Worm (Caenorhabditis elegans) whole organism, L2 larva: ENCODE results near the gene T06D8.10.

Source experiments
- C34F6.9 ChIP-seq: fragments of 150-350 bp; optimal IDR thresholded peaks from 2 replicates; lab custom pipeline; 2014; ENCODE audit warnings: missing biosample characterization, missing genetic modification characterization
- F13H6.1 ChIP-seq: sonication (generic microtip); optimal IDR thresholded peaks from 2 replicates; lab custom pipeline; 2016; ENCODE audit warnings: missing genetic modification characterization, missing compliant biosample characterization
- R02D3.7 ChIP-seq: fragments of 150-350 bp; optimal IDR thresholded peaks from 2 replicates; lab custom pipeline; 2014; ENCODE audit warnings: missing biosample characterization, missing genetic modification characterization
- Y55F3AM.14 ChIP-seq: fragments of 200-800 bp; sonication (Bioruptor generic); optimal IDR thresholded peaks from 2 replicates; lab custom pipeline; 2018; ENCODE audit warnings: mild to moderate bottlenecking, missing genetic modification characterization, missing compliant biosample characterization
- aly-2 ChIP-seq: fragments of 150-350 bp; optimal IDR thresholded peaks from 2 replicates; lab custom pipeline; 2014; ENCODE audit warnings: missing biosample characterization, missing genetic modification characterization
- ama-1 ChIP-seq: fragments of 150-350 bp; optimal IDR thresholded peaks from 2 replicates; lab custom pipeline; 2018; ENCODE audit warnings: inconsistent platforms
- blmp-1 ChIP-seq: sonication (generic microtip); optimal IDR thresholded peaks from 2 replicates; lab custom pipeline; 2017; ENCODE audit warnings: missing genetic modification characterization, mild to moderate bottlenecking, missing compliant biosample characterization, antibody characterized with exemption, moderate library complexity; ENCODE audit not compliant: insufficient read depth
- ceh-16 ChIP-seq: fragments of 150-350 bp; optimal IDR thresholded peaks from 2 replicates; lab custom pipeline; 2014; ENCODE audit warnings: missing biosample characterization, missing genetic modification characterization
- ceh-82 ChIP-seq: fragments of 150-350 bp; optimal IDR thresholded peaks from 2 replicates; lab custom pipeline; 2014; ENCODE audit warnings: missing biosample characterization, missing genetic modification characterization
- crh-2 ChIP-seq: sonication (generic microtip); optimal IDR thresholded peaks from 2 replicates; lab custom pipeline; 2017; ENCODE audit warnings: missing biosample characterization, missing genetic modification characterization
- dmd-4 ChIP-seq: sonication (generic microtip); optimal IDR thresholded peaks from 2 replicates; lab custom pipeline; 2017; ENCODE audit warnings: missing biosample characterization, missing genetic modification characterization
- egl-27 ChIP-seq: sonication (generic microtip); optimal IDR thresholded peaks from 3 replicates; lab custom pipeline; 2017; ENCODE audit warnings: missing biosample characterization, missing genetic modification reagents, missing genetic modification characterization
- elt-1 ChIP-seq: fragments of 150-350 bp; optimal IDR thresholded peaks from 2 replicates; lab custom pipeline; 2014; ENCODE audit warnings: missing biosample characterization, missing genetic modification characterization
- elt-3 ChIP-seq: sonication (generic microtip); optimal IDR thresholded peaks from 2 replicates; lab custom pipeline; 2017; ENCODE audit warnings: missing biosample characterization, missing genetic modification characterization
- fos-1 ChIP-seq: fragments of 150-350 bp; optimal IDR thresholded peaks from 2 replicates; lab custom pipeline; 2014; ENCODE audit warnings: missing biosample characterization, missing genetic modification characterization
- gmeb-1 ChIP-seq: fragments of 150-350 bp; optimal IDR thresholded peaks from 2 replicates; lab custom pipeline; 2014; ENCODE audit warnings: missing biosample characterization, missing genetic modification characterization
- lin-11 ChIP-seq: fragments of 150-350 bp; sonication (generic microtip); optimal IDR thresholded peaks from 2 replicates; lab custom pipeline; 2014; ENCODE audit warnings: missing biosample characterization, missing genetic modification characterization, inconsistent platforms, mixed read lengths
- lin-13 ChIP-seq: fragments of 150-350 bp; optimal IDR thresholded peaks from 2 replicates; lab custom pipeline; 2014; ENCODE audit warnings: missing biosample characterization, missing genetic modification reagents, missing genetic modification characterization
- lin-39 ChIP-seq: fragments of 150-350 bp; optimal IDR thresholded peaks from 2 replicates; lab custom pipeline; 2014; ENCODE audit warnings: missing biosample characterization, missing genetic modification reagents, missing genetic modification characterization
- lsy-2 ChIP-seq, 2 experiments: fragments of 150-350 bp in 1 of 2; sonication (generic microtip) in 1 of 2; optimal IDR thresholded peaks; 2 replicates each; lab custom pipeline; 2014 to 2017; ENCODE audit warnings: missing biosample characterization in 2 of 2, missing genetic modification characterization in 2 of 2
- mab-5 ChIP-seq: fragments of 150-350 bp; optimal IDR thresholded peaks from 2 replicates; lab custom pipeline; 2014; ENCODE audit warnings: missing biosample characterization, missing genetic modification characterization
- mbf-1 ChIP-seq: sonication (generic microtip); optimal IDR thresholded peaks from 2 replicates; lab custom pipeline; 2017; ENCODE audit warnings: missing biosample characterization, missing genetic modification characterization
- mdl-1 ChIP-seq, 2 experiments: fragments of 150-350 bp in 1 of 2; sonication (generic microtip) in 1 of 2; optimal IDR thresholded peaks; 2 replicates each; lab custom pipeline; 2017; ENCODE audit warnings: missing biosample characterization in 2 of 2, missing genetic modification characterization in 2 of 2
- nhr-11 ChIP-seq: fragments of 150-350 bp; optimal IDR thresholded peaks from 2 replicates; lab custom pipeline; 2014; ENCODE audit warnings: missing biosample characterization, missing genetic modification characterization
- nhr-12 ChIP-seq: fragments of 150-350 bp; optimal IDR thresholded peaks from 2 replicates; lab custom pipeline; 2014; ENCODE audit warnings: missing biosample characterization, missing genetic modification characterization
- nhr-129 ChIP-seq: fragments of 150-350 bp; optimal IDR thresholded peaks from 2 replicates; lab custom pipeline; 2014; ENCODE audit warnings: missing biosample characterization, missing genetic modification characterization
- nhr-21 ChIP-seq: fragments of 150-350 bp; optimal IDR thresholded peaks from 2 replicates; lab custom pipeline; 2014; ENCODE audit warnings: missing biosample characterization, missing genetic modification characterization
- nhr-23 ChIP-seq: fragments of 150-350 bp; optimal IDR thresholded peaks from 2 replicates; lab custom pipeline; 2014; ENCODE audit warnings: missing biosample characterization, missing genetic modification reagents, missing genetic modification characterization
- nhr-237 ChIP-seq: fragments of 150-350 bp; optimal IDR thresholded peaks from 2 replicates; lab custom pipeline; 2014; ENCODE audit warnings: missing biosample characterization, missing genetic modification characterization
- nhr-25 ChIP-seq: fragments of 150-350 bp; sonication (generic microtip); optimal IDR thresholded peaks from 3 replicates; lab custom pipeline; 2014; ENCODE audit warnings: missing biosample characterization, missing genetic modification characterization
- nhr-6 ChIP-seq: fragments of 150-350 bp; optimal IDR thresholded peaks from 2 replicates; lab custom pipeline; 2014; ENCODE audit warnings: missing biosample characterization, missing genetic modification characterization
- nhr-77 ChIP-seq: fragments of 150-350 bp; optimal IDR thresholded peaks from 2 replicates; lab custom pipeline; 2014; ENCODE audit warnings: missing biosample characterization, missing genetic modification characterization
- peb-1 ChIP-seq: fragments of 150-350 bp; optimal IDR thresholded peaks from 2 replicates; lab custom pipeline; 2014; ENCODE audit warnings: missing biosample characterization, missing genetic modification characterization
- skn-1 ChIP-seq: sonication (generic microtip); optimal IDR thresholded peaks from 2 replicates; lab custom pipeline; 2017; ENCODE audit warnings: missing biosample characterization, missing genetic modification characterization
- sma-3 ChIP-seq: sonication (generic microtip); optimal IDR thresholded peaks from 2 replicates; lab custom pipeline; 2016; ENCODE audit warnings: missing genetic modification reagents, missing genetic modification characterization, missing compliant biosample characterization
- sma-9 ChIP-seq, 2 experiments: fragments of 150-350 bp in 1 of 2; sonication (generic microtip) in 1 of 2; optimal IDR thresholded peaks; 2 replicates each; lab custom pipeline; 2014 to 2016; ENCODE audit warnings: missing genetic modification characterization in 2 of 2, mild to moderate bottlenecking in 1 of 2, missing biosample characterization in 1 of 2, missing compliant biosample characterization in 1 of 2, missing genetic modification reagents in 1 of 2, moderate library complexity in 1 of 2
- snpc-4 ChIP-seq: fragments of 150-350 bp; optimal IDR thresholded peaks from 2 replicates; lab custom pipeline; 2014; ENCODE audit warnings: missing biosample characterization, missing genetic modification characterization
- unc-55 ChIP-seq: fragments of 150-350 bp; sonication (generic microtip); optimal IDR thresholded peaks from 3 replicates; lab custom pipeline; 2014; ENCODE audit warnings: missing biosample characterization, missing genetic modification reagents, missing genetic modification characterization
- unc-62 ChIP-seq: fragments of 150-350 bp; optimal IDR thresholded peaks from 2 replicates; lab custom pipeline; 2014; ENCODE audit warnings: missing biosample characterization, missing genetic modification reagents, missing genetic modification characterization
- zag-1 ChIP-seq: fragments of 150-350 bp; optimal IDR thresholded peaks from 2 replicates; lab custom pipeline; 2014; ENCODE audit warnings: missing biosample characterization, missing genetic modification characterization
- ztf-11 ChIP-seq: sonication (generic microtip); optimal IDR thresholded peaks from 2 replicates; lab custom pipeline; 2017; ENCODE audit warnings: missing biosample characterization, missing genetic modification characterization

Gene T06D8.10

ce11 chrII:11242918-11243317 lies 4.4 kb downstream of the T06D8.10 start:
- TF ChIP-seq zag-1, result no peak
- no peak for TF ChIP-seq sma-9 (GFP tag; optimal IDR thresholded peaks at IDR 0.05; lab: Kevin White, UChicago)
- TF ChIP-seq sma-9 (tag; optimal IDR thresholded peaks at IDR 0.05; lab: Kevin White, UChicago), result no peak
- no peak for TF ChIP-seq ceh-16 (tag; lab: Kevin White, UChicago)
- TF ChIP-seq ama-1 (lab: Kevin White, UChicago), result no peak
- no peak for TF ChIP-seq lin-13 (GFP tag; lab: Kevin White, UChicago)
- no peak for TF ChIP-seq unc-55
- no peak for TF ChIP-seq peb-1 (tag; lab: Kevin White, UChicago)
- no peak for TF ChIP-seq lin-11 (tag; lab: Kevin White, UChicago)
- TF ChIP-seq, all 48 proteins: peak for 0

DNA sequence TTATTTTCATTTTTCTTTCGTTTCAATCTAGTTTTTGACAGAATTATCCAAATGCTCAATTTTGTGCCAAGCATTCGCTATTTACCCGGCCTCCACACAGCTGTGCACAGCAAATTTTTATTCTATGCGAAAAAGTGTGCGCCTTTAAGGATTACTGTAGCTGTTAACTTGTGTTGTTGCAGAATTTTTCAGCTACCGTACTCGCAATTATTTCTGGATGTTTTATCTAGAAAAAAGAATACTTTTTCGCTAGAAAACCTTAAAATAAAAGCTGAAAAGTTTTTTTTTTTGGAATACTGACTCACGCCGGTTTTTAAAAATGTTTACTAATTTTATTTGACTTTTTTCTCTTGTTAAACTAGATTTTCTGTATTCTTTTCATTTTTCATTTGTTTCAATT lies 5.8 kb downstream of the T06D8.10 start:
- TF ChIP-seq dmd-4 (no peak), R02D3.7 (tag; lab: Kevin White, UChicago) (no peak), crh-2 (tag; lab: Kevin White, UChicago) (no peak)

- TF ChIP-seq skn-1, result no peak
- TF ChIP-seq lsy-2 (tag; optimal IDR thresholded peaks at IDR 0.05; lab: Kevin White, UChicago), result no peak
- TF ChIP-seq nhr-77 (tag; lab: Kevin White, UChicago), result no peak
- no peak for TF ChIP-seq C34F6.9 (tag; lab: Kevin White, UChicago)
- no peak for TF ChIP-seq mdl-1 (tag; optimal IDR thresholded peaks at IDR 0.05; lab: Kevin White, UChicago)
- no peak for TF ChIP-seq peb-1 (tag; lab: Kevin White, UChicago)
- no peak for TF ChIP-seq lin-13 (GFP tag; lab: Kevin White, UChicago)
- no peak for TF ChIP-seq mab-5 (tag; lab: Kevin White, UChicago)
- no peak for TF ChIP-seq Y55F3AM.14 (GFP tag; lab: Kevin White, UChicago)
- TF ChIP-seq nhr-6, result no peak
- TF ChIP-seq sma-3 (GFP tag; lab: Kevin White, UChicago), result no peak
- TF ChIP-seq sma-9 (GFP tag; optimal IDR thresholded peaks at IDR 0.05; lab: Kevin White, UChicago), result no peak
- TF ChIP-seq sma-9 (tag; optimal IDR thresholded peaks at IDR 0.05; lab: Kevin White, UChicago), result no peak
These were observed 6.4 kb downstream of the T06D8.10 start for ce11 chrII:11240963-11241362.

ce11 chrII:11240214-11240613 lies 7.1 kb downstream of the T06D8.10 start:
- TF ChIP-seq unc-62 (GFP tag; lab: Kevin White, UChicago), result no peak
- no peak for TF ChIP-seq aly-2 (tag; lab: Kevin White, UChicago)
- TF ChIP-seq ceh-82 (tag; lab: Kevin White, UChicago), result no peak
- no peak for TF ChIP-seq elt-3
- TF ChIP-seq lin-13 (GFP tag; lab: Kevin White, UChicago), result no peak
- TF ChIP-seq elt-1 (tag; lab: Kevin White, UChicago), result no peak
- TF ChIP-seq nhr-129, result no peak
- no peak for TF ChIP-seq ztf-11 (tag; lab: Kevin White, UChicago)
- TF ChIP-seq sma-9 (GFP tag; optimal IDR thresholded peaks at IDR 0.05; lab: Kevin White, UChicago), result no peak
- no peak for TF ChIP-seq sma-9 (tag; optimal IDR thresholded peaks at IDR 0.05; lab: Kevin White, UChicago)
- TF ChIP-seq egl-27 (tag; lab: Kevin White, UChicago), result no peak
- TF ChIP-seq fos-1 (tag; lab: Kevin White, UChicago), result no peak
- TF ChIP-seq peb-1 (tag; lab: Kevin White, UChicago), result no peak
- TF ChIP-seq nhr-23 (tag; lab: Kevin White, UChicago), result no peak
- TF ChIP-seq unc-55, result no peak
- TF ChIP-seq R02D3.7 (tag; lab: Kevin White, UChicago), result no peak
- no peak for TF ChIP-seq crh-2 (tag; lab: Kevin White, UChicago)
- TF ChIP-seq nhr-237 (tag; lab: Kevin White, UChicago), result no peak

DNA sequence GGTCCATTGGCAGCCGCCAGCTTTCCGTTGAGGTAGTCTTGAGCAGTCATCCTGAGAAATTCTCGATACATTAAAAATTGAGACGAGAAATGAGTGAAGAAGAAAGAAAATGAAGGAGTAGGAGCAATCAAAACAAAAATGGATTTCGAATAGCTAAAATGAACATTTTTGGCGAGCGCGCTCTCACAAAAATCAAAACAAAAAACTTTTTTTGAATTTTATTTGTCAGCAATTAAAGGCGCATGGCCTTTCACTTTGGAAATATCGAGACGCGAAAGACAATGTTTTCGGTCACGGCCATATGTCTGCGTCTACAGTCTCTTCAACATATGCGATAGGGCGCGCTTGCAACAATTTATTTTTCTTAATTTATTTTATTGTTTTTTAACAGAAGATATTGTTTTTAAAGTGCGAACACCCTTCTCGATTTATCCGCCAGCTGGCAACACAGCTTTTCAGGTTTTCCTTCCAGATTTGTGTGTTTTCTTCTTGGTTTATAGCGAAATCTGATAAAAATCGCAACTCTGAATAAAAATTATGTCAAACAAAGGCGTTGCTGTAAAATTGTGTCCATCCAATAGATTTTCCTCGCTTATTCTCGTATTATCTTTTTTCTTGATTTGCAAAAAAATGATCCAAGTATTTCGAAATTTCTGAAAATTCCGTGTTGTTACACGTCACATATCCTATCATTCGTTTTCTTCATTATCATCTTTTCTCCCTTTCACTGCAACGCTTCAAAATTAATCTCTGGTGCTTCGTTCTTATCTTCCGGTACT lies 8.3 kb downstream of the T06D8.10 start, which contains the start of the genes rpn-9 and T06D8.9:
Gene rpn-9 (minus strand): TSS at position 51 of the 779 bp plus-strand sequence.
Gene T06D8.9 (plus strand): TSS at position 729 of the 779 bp plus-strand sequence.
- TF ChIP-seq nhr-25 (tag; lab: Kevin White, UChicago) (peak; percentile 71), nhr-129 (peak; percentile 83), nhr-21 (peak; percentile 65), Y55F3AM.14 (GFP tag; lab: Kevin White, UChicago) (no peak), F13H6.1 (tag; lab: Kevin White, UChicago) (peak; percentile 69), nhr-12 (tag; lab: Kevin White, UChicago) (no peak), unc-55 (peak; percentile 97), fos-1 (tag; lab: Kevin White, UChicago) (peak; percentile 31), nhr-11 (tag; lab: Kevin White, UChicago) (no peak), snpc-4 (tag; lab: Kevin White, UChicago) (peak; percentile 86), lin-11 (tag; lab: Kevin White, UChicago) (peak; percentile 45), lin-39 (no peak), peb-1 (tag; lab: Kevin White, UChicago) (no peak), C34F6.9 (tag; lab: Kevin White, UChicago) (peak; percentile 95), zag-1 (no peak), ceh-16 (tag; lab: Kevin White, UChicago) (no peak), skn-1 (peak; percentile 57), blmp-1 (tag; lab: Kevin White, UChicago) (peak; percentile 53), mdl-1 (tag; optimal IDR thresholded peaks at IDR 0.05; lab: Kevin White, UChicago) (peak in 1 of 2 experiments; percentile 38), sma-3 (GFP tag; lab: Kevin White, UChicago) (peak; percentile 67), crh-2 (tag; lab: Kevin White, UChicago) (peak; percentile 89), gmeb-1 (peak; percentile 82), mbf-1 (tag; lab: Kevin White, UChicago) (no peak), lin-13 (GFP tag; lab: Kevin White, UChicago) (peak; percentile 85), mab-5 (tag; lab: Kevin White, UChicago) (peak; percentile 70)
